Worm (Caenorhabditis elegans) whole organism, L4 larva: ENCODE data around the gene F19G12.9.

Experiments used
- F49E8.2 ChIP-seq: sonication (generic microtip); optimal IDR thresholded peaks from 2 replicates; lab custom pipeline; 2016; ENCODE audit warnings: missing compliant biosample characterization, mild to moderate bottlenecking, missing genetic modification characterization, borderline replicate concordance
- T20F7.1 ChIP-seq: fragments of 200-800 bp; sonication (Bioruptor generic); optimal IDR thresholded peaks from 2 replicates; lab custom pipeline; 2018; ENCODE audit warnings: mild to moderate bottlenecking, missing genetic modification characterization, missing compliant biosample characterization
- Y105C5A.15 ChIP-seq: fragments of 200-800 bp; sonication (Bioruptor generic); IDR thresholded peaks from 2 replicates; pipeline ENCODE4 v1.3.6; 2022; ENCODE audit warnings: missing genetic modification characterization, missing compliant biosample characterization
- ZK337.2 ChIP-seq: fragments of 200-800 bp; sonication (Bioruptor generic); IDR thresholded peaks from 2 replicates; pipeline ENCODE4 v1.3.6; 2022; ENCODE audit warnings: missing genetic modification reagents, missing genetic modification characterization, missing compliant biosample characterization
- aly-2 ChIP-seq: sonication (generic microtip); optimal IDR thresholded peaks from 2 replicates; lab custom pipeline; 2018; ENCODE audit warnings: missing biosample characterization, missing genetic modification characterization
- ama-1 ChIP-seq: fragments of 150-350 bp; optimal IDR thresholded peaks from 2 replicates; lab custom pipeline; 2014; ENCODE audit warnings: inconsistent platforms, mixed read lengths
- attf-4 ChIP-seq: sonication (generic microtip); optimal IDR thresholded peaks from 3 replicates; lab custom pipeline; 2017; ENCODE audit warnings: missing biosample characterization, missing genetic modification characterization
- ceh-28 ChIP-seq: fragments of 150-350 bp; optimal IDR thresholded peaks from 2 replicates; lab custom pipeline; 2014; ENCODE audit warnings: missing biosample characterization, missing genetic modification reagents, missing genetic modification characterization
- ceh-32 ChIP-seq: sonication (generic microtip); optimal IDR thresholded peaks from 2 replicates; lab custom pipeline; 2016; ENCODE audit warnings: mild to moderate bottlenecking, missing genetic modification characterization, missing compliant biosample characterization; ENCODE audit not compliant: poor library complexity
- ces-1 ChIP-seq: fragments of 150-350 bp; sonication (generic microtip); optimal IDR thresholded peaks from 4 replicates; lab custom pipeline; 2014; ENCODE audit warnings: missing biosample characterization, missing genetic modification reagents, missing genetic modification characterization
- ctbp-1 ChIP-seq: fragments of 200-800 bp; sonication (Bioruptor generic); IDR thresholded peaks from 2 replicates; pipeline ENCODE4 v1.3.6; 2022; ENCODE audit warnings: missing genetic modification reagents, missing genetic modification characterization, missing compliant biosample characterization
- daf-12 ChIP-seq: fragments of 150-350 bp; optimal IDR thresholded peaks from 2 replicates; lab custom pipeline; 2014; ENCODE audit warnings: missing biosample characterization, missing genetic modification reagents, missing genetic modification characterization
- daf-8 ChIP-seq: fragments of 200-800 bp; sonication (Bioruptor generic); IDR thresholded peaks from 2 replicates; pipeline ENCODE4 v1.3.6; 2022; ENCODE audit warnings: missing genetic modification characterization, missing compliant biosample characterization
- dmd-9 ChIP-seq: fragments of 200-800 bp; sonication (Bioruptor generic); IDR thresholded peaks from 2 replicates; pipeline ENCODE4 v1.3.6; 2022; ENCODE audit warnings: missing genetic modification reagents, missing genetic modification characterization, missing compliant biosample characterization
- dpl-1 ChIP-seq: fragments of 150-350 bp; optimal IDR thresholded peaks from 2 replicates; lab custom pipeline; 2014; ENCODE audit warnings: missing biosample characterization, missing genetic modification reagents, missing genetic modification characterization
- duxl-1 ChIP-seq: sonication (generic microtip); optimal IDR thresholded peaks from 2 replicates; lab custom pipeline; 2016; ENCODE audit warnings: mild to moderate bottlenecking, missing genetic modification characterization, moderate library complexity, missing compliant biosample characterization; ENCODE audit not compliant: poor library complexity
- dve-1 ChIP-seq: sonication (generic microtip); optimal IDR thresholded peaks from 2 replicates; lab custom pipeline; 2017; ENCODE audit warnings: antibody characterized with exemption, mild to moderate bottlenecking, missing genetic modification characterization, missing compliant biosample characterization; ENCODE audit not compliant: insufficient read depth
- hlh-11 ChIP-seq: fragments of 200-800 bp; sonication (Bioruptor generic); optimal IDR thresholded peaks from 2 replicates; lab custom pipeline; 2018; ENCODE audit warnings: mild to moderate bottlenecking, missing genetic modification characterization, missing compliant biosample characterization
- hlh-30 ChIP-seq: sonication (generic microtip); optimal IDR thresholded peaks from 2 replicates; lab custom pipeline; 2017; ENCODE audit warnings: antibody characterized with exemption, mild to moderate bottlenecking, missing genetic modification characterization, missing compliant biosample characterization; ENCODE audit not compliant: insufficient read depth
- hmg-1.1 ChIP-seq: fragments of 200-800 bp; sonication (Bioruptor generic); IDR thresholded peaks from 2 replicates; pipeline ENCODE4 v1.3.6; 2022; ENCODE audit warnings: missing genetic modification reagents, missing genetic modification characterization, missing compliant biosample characterization
- jun-1 ChIP-seq: fragments of 150-350 bp; optimal IDR thresholded peaks from 2 replicates; lab custom pipeline; 2014; ENCODE audit warnings: missing biosample characterization, missing genetic modification reagents, missing genetic modification characterization
- lin-29 ChIP-seq: fragments of 200-800 bp; sonication (Bioruptor generic); IDR thresholded peaks from 2 replicates; pipeline ENCODE4 v1.3.6; 2022; ENCODE audit warnings: missing genetic modification reagents, missing genetic modification characterization, missing compliant biosample characterization
- madf-9 ChIP-seq: fragments of 200-800 bp; sonication (Bioruptor generic); conservative IDR thresholded peaks from 2 replicates; pipeline ENCODE4 v1.3.6; 2022; ENCODE audit warnings: missing genetic modification reagents, missing genetic modification characterization, missing compliant biosample characterization
- mdl-1 ChIP-seq, 2 experiments: fragments of 150-350 bp in 1 of 2; sonication (generic microtip) in 1 of 2; optimal IDR thresholded peaks; 2 replicates each; lab custom pipeline; 2014 to 2017; ENCODE audit warnings: missing biosample characterization in 2 of 2, missing genetic modification characterization in 2 of 2
- mdt-29 ChIP-seq: fragments of 200-800 bp; sonication (Bioruptor generic); IDR thresholded peaks from 2 replicates; pipeline ENCODE4 v1.3.6; 2022; ENCODE audit warnings: missing genetic modification reagents, missing genetic modification characterization, missing compliant biosample characterization
- mxl-2 ChIP-seq: fragments of 200-800 bp; sonication (Bioruptor generic); conservative IDR thresholded peaks from 2 replicates; pipeline ENCODE4 v1.3.6; 2022; ENCODE audit warnings: missing genetic modification reagents, missing genetic modification characterization, missing compliant biosample characterization
- mxl-3 ChIP-seq: fragments of 200-800 bp; sonication (Bioruptor generic); optimal IDR thresholded peaks from 2 replicates; lab custom pipeline; 2018; ENCODE audit warnings: mild to moderate bottlenecking, missing genetic modification characterization, missing compliant biosample characterization
- nhr-10 ChIP-seq: fragments of 150-350 bp; optimal IDR thresholded peaks from 2 replicates; lab custom pipeline; 2014; ENCODE audit warnings: missing biosample characterization, missing genetic modification characterization
- nhr-102 ChIP-seq: sonication (generic microtip); optimal IDR thresholded peaks from 2 replicates; lab custom pipeline; 2016; ENCODE audit warnings: mild to moderate bottlenecking, missing genetic modification characterization, moderate library complexity, missing compliant biosample characterization
- nhr-11 ChIP-seq: fragments of 150-350 bp; optimal IDR thresholded peaks from 2 replicates; lab custom pipeline; 2014; ENCODE audit warnings: missing biosample characterization, missing genetic modification characterization
- nhr-237 ChIP-seq: sonication (generic microtip); optimal IDR thresholded peaks from 2 replicates; lab custom pipeline; 2017; ENCODE audit warnings: missing biosample characterization, missing genetic modification characterization
- nhr-25 ChIP-seq: sonication (generic microtip); optimal IDR thresholded peaks from 2 replicates; lab custom pipeline; 2017; ENCODE audit warnings: missing genetic modification characterization, mild to moderate bottlenecking, missing compliant biosample characterization, antibody characterized with exemption, moderate library complexity, borderline replicate concordance; ENCODE audit not compliant: insufficient read depth
- nhr-42 ChIP-seq: fragments of 200-800 bp; sonication (Bioruptor generic); IDR thresholded peaks from 2 replicates; pipeline ENCODE4 v1.3.6; 2022; ENCODE audit warnings: missing genetic modification characterization, missing compliant biosample characterization
- nhr-6 ChIP-seq: fragments of 150-350 bp; optimal IDR thresholded peaks from 2 replicates; lab custom pipeline; 2014; ENCODE audit warnings: missing biosample characterization, missing genetic modification characterization
- php-3 ChIP-seq: fragments of 200-800 bp; sonication (Bioruptor generic); IDR thresholded peaks from 2 replicates; pipeline ENCODE4 v1.3.6; 2022; ENCODE audit warnings: missing genetic modification reagents, missing genetic modification characterization, missing compliant biosample characterization
- rbr-2 ChIP-seq: sonication (generic microtip); optimal IDR thresholded peaks from 2 replicates; lab custom pipeline; 2016; ENCODE audit warnings: missing genotype, missing genetic modification characterization, missing compliant biosample characterization
- saeg-2 ChIP-seq: fragments of 200-800 bp; sonication (Bioruptor generic); IDR thresholded peaks from 2 replicates; pipeline ENCODE4 v1.3.6; 2022; ENCODE audit warnings: missing genetic modification reagents, missing genetic modification characterization, missing compliant biosample characterization
- skn-1 ChIP-seq: fragments of 150-350 bp; optimal IDR thresholded peaks from 2 replicates; lab custom pipeline; 2014; ENCODE audit warnings: missing biosample characterization, missing genetic modification characterization
- snpc-4 ChIP-seq: fragments of 150-350 bp; optimal IDR thresholded peaks from 2 replicates; lab custom pipeline; 2014; ENCODE audit warnings: missing biosample characterization, missing genetic modification characterization
- spr-1 ChIP-seq: sonication (generic microtip); optimal IDR thresholded peaks from 2 replicates; lab custom pipeline; 2016; ENCODE audit warnings: mild to moderate bottlenecking, missing genetic modification characterization, missing compliant biosample characterization
- spr-3 ChIP-seq: fragments of 200-800 bp; sonication (Bioruptor generic); optimal IDR thresholded peaks from 2 replicates; lab custom pipeline; 2018; ENCODE audit warnings: mild to moderate bottlenecking, missing genetic modification characterization, missing compliant biosample characterization
- tra-1 ChIP-seq: fragments of 200-800 bp; sonication (Bioruptor generic); IDR thresholded peaks from 2 replicates; pipeline ENCODE4 v1.3.6; 2022; ENCODE audit warnings: missing genetic modification reagents, missing genetic modification characterization, missing compliant biosample characterization
- vab-7 ChIP-seq: fragments of 200-800 bp; sonication (Bioruptor generic); IDR thresholded peaks from 2 replicates; pipeline ENCODE4 v1.3.6; 2022; ENCODE audit warnings: missing genetic modification reagents, missing genetic modification characterization, missing compliant biosample characterization
- zag-1 ChIP-seq: fragments of 150-350 bp; optimal IDR thresholded peaks from 2 replicates; lab custom pipeline; 2014; ENCODE audit warnings: missing biosample characterization, missing genetic modification characterization
- zfp-2 ChIP-seq: sonication (generic microtip); optimal IDR thresholded peaks from 2 replicates; lab custom pipeline; 2016; ENCODE audit warnings: mild to moderate bottlenecking, missing genetic modification characterization, missing compliant biosample characterization
- ztf-11 ChIP-seq: fragments of 150-350 bp; optimal IDR thresholded peaks from 2 replicates; lab custom pipeline; 2014; ENCODE audit warnings: missing biosample characterization, missing genetic modification characterization

Gene F19G12.9

DNA sequence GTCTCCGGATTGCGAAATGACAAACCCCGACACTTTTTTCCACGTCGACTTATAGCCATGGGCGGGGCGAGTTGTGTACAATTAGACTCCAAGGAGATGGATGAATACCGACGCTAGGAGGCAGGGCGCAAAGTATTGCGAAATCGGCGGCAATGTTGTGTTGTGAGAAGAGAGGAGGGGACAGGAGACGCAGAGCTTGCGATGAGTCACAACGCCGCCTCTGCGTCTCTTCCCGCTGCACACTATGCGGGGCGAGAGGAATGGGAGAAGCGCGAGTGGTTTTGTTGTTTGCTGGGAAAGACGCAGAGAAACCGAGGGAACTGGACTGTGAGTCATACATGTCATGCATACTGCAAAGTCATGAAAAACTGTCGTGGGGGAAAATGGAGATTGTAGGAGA is 35.4 kb downstream of the F19G12.9 start (continued):
- TF ChIP-seq hlh-30 (tag; lab: Kevin White, UChicago) = peak; percentile 96
- TF ChIP-seq ces-1 (GFP tag; lab: Kevin White, UChicago) = no peak
- no peak for TF ChIP-seq ama-1 (lab: Kevin White, UChicago)
- peak; percentile 76; the same call in 1 of the 2 replicates for TF ChIP-seq saeg-2 (GFP tag; lab: Robert Waterston, UW)
- TF ChIP-seq skn-1 (tag; lab: Kevin White, UChicago) = no peak
- peak; percentile 50 for TF ChIP-seq spr-3 (GFP tag; lab: Kevin White, UChicago)
- TF ChIP-seq rbr-2 (tag; lab: Kevin White, UChicago) = peak; percentile 93
- TF ChIP-seq attf-4 (tag; lab: Kevin White, UChicago) = peak; percentile 70
- peak; percentile 95 for TF ChIP-seq nhr-6 (tag; lab: Kevin White, UChicago)
- TF ChIP-seq mxl-3 (GFP tag; lab: Kevin White, UChicago) = peak; percentile 93
- no peak for TF ChIP-seq ZK337.2 (GFP tag; lab: Robert Waterston, UW)
- TF ChIP-seq vab-7 (GFP tag; lab: Robert Waterston, UW) = peak; percentile 16; the same call in 1 of the 2 replicates
- TF ChIP-seq hmg-1.1 (GFP tag; lab: Robert Waterston, UW) = peak; percentile 97
- TF ChIP-seq dmd-9 (GFP tag; lab: Robert Waterston, UW) = peak; percentile 80
- 0 out of 2 replicates have a peak, but pooled peaks have one; percentile 45 for TF ChIP-seq Y105C5A.15 (GFP tag; lab: Robert Waterston, UW)
- peak; percentile 10 for TF ChIP-seq ceh-32 (tag; lab: Kevin White, UChicago)
- peak; percentile 93 for TF ChIP-seq nhr-11 (tag; lab: Kevin White, UChicago)
- peak; percentile 80 for TF ChIP-seq nhr-102 (tag; lab: Kevin White, UChicago)
- TF ChIP-seq F49E8.2 (tag; lab: Kevin White, UChicago) = no peak
- TF ChIP-seq hlh-11 (tag; lab: Kevin White, UChicago) = peak; percentile 99
- no peak for TF ChIP-seq nhr-237 (tag; lab: Kevin White, UChicago)
- TF ChIP-seq aly-2 = no peak
- peak; percentile 28 for TF ChIP-seq snpc-4 (tag; lab: Kevin White, UChicago)
- peak; percentile 79 for TF ChIP-seq spr-1 (tag; lab: Kevin White, UChicago)
- peak; percentile 96 for TF ChIP-seq jun-1 (tag; lab: Kevin White, UChicago)
- no peak for TF ChIP-seq ztf-11 (tag; lab: Kevin White, UChicago)
- peak; percentile 67 for TF ChIP-seq ctbp-1 (GFP tag; lab: Robert Waterston, UW)
- TF ChIP-seq, all 104 proteins: peak for 68

DNA sequence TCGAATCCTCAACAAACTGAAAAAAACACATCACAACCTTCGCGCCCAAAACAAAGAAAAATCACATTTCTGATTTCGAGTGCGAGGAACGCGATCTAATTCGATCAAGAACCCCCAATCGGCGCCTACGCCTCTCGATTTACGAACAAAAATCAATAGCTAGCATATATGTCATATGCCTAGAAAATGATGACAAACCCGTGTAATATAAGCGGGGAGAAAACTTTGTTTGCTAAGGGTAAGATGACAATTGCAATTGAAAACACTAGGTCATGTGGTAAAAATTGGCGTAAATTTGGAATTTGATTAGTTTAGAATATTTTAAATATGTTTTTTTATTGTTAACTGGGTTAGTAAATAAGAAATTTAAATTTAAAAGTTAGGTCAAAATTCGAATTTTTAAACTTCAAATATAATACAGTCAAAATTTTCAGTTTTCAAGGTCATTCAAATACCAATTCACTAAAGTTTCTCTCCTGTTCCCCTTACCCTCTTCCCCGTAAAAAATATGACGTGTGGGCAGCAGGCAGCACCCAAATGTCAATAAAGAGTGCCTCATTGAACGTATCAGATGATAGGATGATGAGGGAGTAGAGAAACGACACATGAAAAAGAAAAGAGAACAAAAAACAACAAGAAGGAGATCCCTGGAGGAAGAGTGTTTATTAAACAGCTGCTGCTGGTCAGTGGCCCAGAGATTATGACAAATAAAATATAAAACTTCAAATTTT is 37.5 kb downstream of the F19G12.9 start:
- TF ChIP-seq nhr-10 (no peak), madf-9 (GFP tag; lab: Robert Waterston, UW) (no peak), T20F7.1 (GFP tag; lab: Kevin White, UChicago) (peak; percentile 0), dpl-1 (GFP tag; lab: Kevin White, UChicago) (no peak), mdt-29 (GFP tag; lab: Robert Waterston, UW) (no peak), lin-29 (no peak), zfp-2 (tag; lab: Kevin White, UChicago) (no peak), saeg-2 (GFP tag; lab: Robert Waterston, UW) (no peak), F49E8.2 (tag; lab: Kevin White, UChicago) (no peak), jun-1 (tag; lab: Kevin White, UChicago) (no peak), mdl-1 (tag; optimal IDR thresholded peaks at IDR 0.05; lab: Kevin White, UChicago) (peak in 1 of 2 experiments; percentile 67), hlh-30 (tag; lab: Kevin White, UChicago) (peak; percentile 74), daf-12 (tag; lab: Kevin White, UChicago) (no peak), daf-8 (GFP tag; lab: Robert Waterston, UW) (no peak), nhr-11 (tag; lab: Kevin White, UChicago) (peak; percentile 40), php-3 (no peak), dve-1 (peak; percentile 64), tra-1 (no peak), aly-2 (no peak), nhr-42 (GFP tag; lab: Robert Waterston, UW) (no peak), ceh-28 (tag; lab: Kevin White, UChicago) (no peak), nhr-25 (tag; lab: Kevin White, UChicago) (peak; percentile 45), duxl-1 (tag; lab: Kevin White, UChicago) (no peak), zag-1 (no peak), mxl-2 (GFP tag; lab: Robert Waterston, UW) (0 out of 2 replicates have a peak, but pooled peaks have one; percentile 21)
